Worm (Caenorhabditis elegans): ENCODE results near the gene hda-1.

- TF ChIP-seq unc-39 (tag; optimal IDR thresholded peaks at IDR 0.05) (no peak), snpc-4 (tag; optimal IDR thresholded peaks at IDR 0.05) (no peak), nhr-76 (tag; optimal IDR thresholded peaks at IDR 0.05) (no peak), pha-4 (tag; optimal IDR thresholded peaks at IDR 0.05) (no peak), sptf-1 (tag; optimal IDR thresholded peaks at IDR 0.05) (no peak), M03D4.4 (tag; optimal IDR thresholded peaks at IDR 0.05) (no peak), unc-62 (GFP tag; optimal IDR thresholded peaks at IDR 0.05) (no peak)
Measured at ce11 chrV:14536274-14536673, 11.1 kb downstream of the hda-1 start, which contains the start of gene tag-191.
